Worm (Caenorhabditis elegans) whole organism, L3 larva: ENCODE results near the gene sax-3.
A peak's percentile ranks its signal among the peaks of the same experiment; 100 is the strongest.

Experiments used
- ceh-16 ChIP-seq: sonication (generic microtip); optimal IDR thresholded peaks from 2 replicates; lab custom pipeline; 2017; ENCODE audit warnings: missing biosample characterization, missing genetic modification characterization
- elt-2 ChIP-seq: sonication (generic microtip); optimal IDR thresholded peaks from 2 replicates; lab custom pipeline; 2016; ENCODE audit warnings: missing genetic modification reagents, mild to moderate bottlenecking, missing genetic modification characterization, missing compliant biosample characterization

DNA sequence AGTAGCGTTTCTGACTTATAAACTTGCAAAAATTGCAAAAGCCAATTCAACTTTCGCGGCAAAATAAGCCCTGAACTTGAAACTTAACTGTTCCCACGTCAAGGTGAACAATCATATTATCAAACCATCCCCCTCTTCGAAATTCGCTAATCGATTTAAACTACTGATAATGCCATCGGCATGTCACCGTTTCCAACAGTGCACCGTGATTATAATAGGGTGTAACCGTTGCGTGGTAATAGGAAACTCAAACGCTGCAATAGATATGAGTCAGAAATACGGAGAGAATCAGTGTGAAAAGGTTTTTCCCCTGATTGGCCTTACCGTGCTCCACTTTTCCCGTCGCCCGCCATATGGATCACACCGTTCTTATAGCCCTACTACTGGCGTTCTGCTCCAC lies 35.2 kb upstream of the sax-3 start:
- TF ChIP-seq elt-2 = peak; percentile 87
- TF ChIP-seq ceh-16 (tag; lab: Kevin White, UChicago) = no peak
